Worm (Caenorhabditis elegans) whole organism, L1 larva: Measurements from ENCODE around the gene pfas-1.

Experiments
- C04F5.9 ChIP-seq: sonication (generic microtip); optimal IDR thresholded peaks from 2 replicates; lab custom pipeline; 2016; ENCODE audit warnings: missing genetic modification characterization, missing compliant biosample characterization
- ceh-82 ChIP-seq, 3 experiments: fragments of 150-350 bp in 1 of 3; sonication (generic microtip) in 2 of 3; optimal IDR thresholded peaks; 2 replicates each; lab custom pipeline; 2014 to 2017; ENCODE audit warnings: missing biosample characterization in 3 of 3, missing genetic modification characterization in 3 of 3
- dsc-1 ChIP-seq: sonication (generic microtip); optimal IDR thresholded peaks from 2 replicates; lab custom pipeline; 2016; ENCODE audit warnings: mild to moderate bottlenecking, missing genetic modification characterization, missing compliant biosample characterization
- nhr-11 ChIP-seq: fragments of 150-350 bp; optimal IDR thresholded peaks from 2 replicates; lab custom pipeline; 2014; ENCODE audit warnings: missing biosample characterization, missing genetic modification characterization
- nhr-237 ChIP-seq: fragments of 150-350 bp; optimal IDR thresholded peaks from 2 replicates; lab custom pipeline; 2014; ENCODE audit warnings: missing biosample characterization, missing genetic modification characterization
- nhr-28 ChIP-seq: fragments of 150-350 bp; optimal IDR thresholded peaks from 2 replicates; lab custom pipeline; 2014; ENCODE audit warnings: missing biosample characterization, missing genetic modification characterization
- nhr-47 ChIP-seq: sonication (generic microtip); optimal IDR thresholded peaks from 2 replicates; lab custom pipeline; 2016; ENCODE audit warnings: mild to moderate bottlenecking, missing genetic modification characterization, moderate library complexity, missing compliant biosample characterization
- pqm-1 ChIP-seq: sonication (generic microtip); optimal IDR thresholded peaks from 3 replicates; lab custom pipeline; 2017; ENCODE audit warnings: missing biosample characterization, missing genetic modification characterization
- snpc-4 ChIP-seq: fragments of 150-350 bp; optimal IDR thresholded peaks from 2 replicates; lab custom pipeline; 2014; ENCODE audit warnings: missing biosample characterization, missing genetic modification characterization
- unc-130 ChIP-seq: fragments of 150-350 bp; optimal IDR thresholded peaks from 2 replicates; lab custom pipeline; 2017; ENCODE audit warnings: missing biosample characterization, missing genetic modification characterization, inconsistent platforms
- ztf-11 ChIP-seq, 2 experiments: sonication (generic microtip); optimal IDR thresholded peaks; 2 replicates each; lab custom pipeline; 2016 to 2017; ENCODE audit warnings: missing genetic modification characterization in 2 of 2, missing biosample characterization in 1 of 2, missing compliant biosample characterization in 1 of 2

- no peak for TF ChIP-seq nhr-47 (tag; lab: Kevin White, UChicago)
- TF ChIP-seq dsc-1 (tag; lab: Kevin White, UChicago): no peak
- TF ChIP-seq ztf-11 (tag; optimal IDR thresholded peaks at IDR 0.05; lab: Kevin White, UChicago): no peak
- TF ChIP-seq ceh-82 (tag; optimal IDR thresholded peaks at IDR 0.05; lab: Kevin White, UChicago): no peak
- TF ChIP-seq unc-130: no peak
- no peak for TF ChIP-seq nhr-28
- TF ChIP-seq nhr-237 (tag; lab: Kevin White, UChicago): no peak
- TF ChIP-seq pqm-1 (tag; lab: Kevin White, UChicago): no peak
- no peak for TF ChIP-seq snpc-4 (tag; lab: Kevin White, UChicago)
- TF ChIP-seq nhr-11 (tag; lab: Kevin White, UChicago): no peak
- TF ChIP-seq C04F5.9 (tag; lab: Kevin White, UChicago): no peak
These were observed 6.9 kb upstream of the pfas-1 start, which contains the start of gene ppm-2 for ce11 chrIII:4649811-4650544.
